Fruit fly (Drosophila melanogaster) whole organism, pupa: Measurements from ENCODE around the gene CG4467.

Source experiments
- CG12605 ChIP-seq: fragments of 200-800 bp; sonication (Bioruptor generic); IDR thresholded peaks from 2 replicates; pipeline ENCODE4 v1.3.6; 2022; ENCODE audit warnings: missing biosample characterization, missing genetic modification characterization
- CG14655 ChIP-seq: fragments of 200-800 bp; sonication (Bioruptor generic); optimal IDR thresholded peaks from 3 replicates; lab custom pipeline; 2017; ENCODE audit warnings: mild to moderate bottlenecking, missing biosample characterization, missing genetic modification reagents, missing genetic modification characterization
- CG15710 ChIP-seq: fragments of 200-800 bp; sonication (Bioruptor generic); optimal IDR thresholded peaks from 2 replicates; lab custom pipeline; 2018; ENCODE audit warnings: missing biosample characterization, mild to moderate bottlenecking, missing genetic modification characterization, moderate library complexity
- CG32121 ChIP-seq: fragments of 200-800 bp; sonication (Bioruptor generic); IDR thresholded peaks from 2 replicates; pipeline ENCODE4 v1.3.6; 2022; ENCODE audit warnings: missing biosample characterization, missing genetic modification characterization
- CG8159 ChIP-seq: fragments of 200-800 bp; sonication (Bioruptor generic); optimal IDR thresholded peaks from 3 replicates; lab custom pipeline; 2018; ENCODE audit warnings: missing biosample characterization, mild to moderate bottlenecking, missing genetic modification characterization, moderate library complexity
- CG8301 ChIP-seq: fragments of 200-800 bp; sonication (Bioruptor generic); optimal IDR thresholded peaks from 2 replicates; lab custom pipeline; 2018; ENCODE audit warnings: missing biosample characterization, mild to moderate bottlenecking, missing genetic modification characterization
- CG9948 ChIP-seq: fragments of 200-800 bp; sonication (Bioruptor generic); optimal IDR thresholded peaks from 2 replicates; lab custom pipeline; 2018; ENCODE audit warnings: missing biosample characterization, mild to moderate bottlenecking, missing genetic modification characterization, moderate library complexity
- EcR ChIP-seq: fragments of 200-800 bp; sonication (Bioruptor generic); optimal IDR thresholded peaks from 3 replicates; lab custom pipeline; 2019; ENCODE audit warnings: missing biosample characterization, missing genetic modification characterization, mild to moderate bottlenecking, moderate library complexity, missing genetic modification reagents
- Pif1A ChIP-seq: fragments of 200-800 bp; sonication (Bioruptor generic); optimal IDR thresholded peaks from 3 replicates; lab custom pipeline; 2016; ENCODE audit warnings: missing biosample characterization, missing genetic modification characterization
- fd96Ca ChIP-seq: fragments of 200-800 bp; sonication (Bioruptor generic); IDR thresholded peaks from 3 replicates; pipeline ENCODE4 v1.3.6; 2022; ENCODE audit warnings: missing biosample characterization, missing genetic modification characterization
- gl ChIP-seq: fragments of 200-800 bp; sonication (Bioruptor generic); optimal IDR thresholded peaks from 2 replicates; lab custom pipeline; 2018; ENCODE audit warnings: missing biosample characterization, mild to moderate bottlenecking, missing genetic modification characterization
- rn ChIP-seq: fragments of 200-800 bp; sonication (Bioruptor generic); IDR thresholded peaks from 2 replicates; pipeline ENCODE4 v1.3.6; 2022; ENCODE audit warnings: missing biosample characterization, missing genetic modification characterization

- no peak for TF ChIP-seq CG15710 (tag; lab: Kevin White, UChicago)
- TF ChIP-seq CG8159: peak; percentile 5
- TF ChIP-seq CG32121 (GFP tag; lab: Robert Waterston, UW): no peak
- TF ChIP-seq CG14655 (GFP tag; lab: Kevin White, UChicago): no peak
- TF ChIP-seq CG9948 (tag; lab: Kevin White, UChicago): no peak
- no peak for TF ChIP-seq gl (tag; lab: Kevin White, UChicago)
- no peak for TF ChIP-seq fd96Ca
- TF ChIP-seq Pif1A (GFP tag; lab: Kevin White, UChicago): no peak
- TF ChIP-seq CG12605: peak; percentile 66
- no peak for TF ChIP-seq rn (GFP tag; lab: Robert Waterston, UW)
- no peak for TF ChIP-seq EcR (GFP tag; lab: Kevin White, UChicago)
- no peak for TF ChIP-seq CG8301
Observed at dm6 chr3R:23278704-23279379, 30.1 kb upstream of the CG4467 start.
